Worm (Caenorhabditis elegans): ENCODE measurements around the gene dbn-1.

DNA sequence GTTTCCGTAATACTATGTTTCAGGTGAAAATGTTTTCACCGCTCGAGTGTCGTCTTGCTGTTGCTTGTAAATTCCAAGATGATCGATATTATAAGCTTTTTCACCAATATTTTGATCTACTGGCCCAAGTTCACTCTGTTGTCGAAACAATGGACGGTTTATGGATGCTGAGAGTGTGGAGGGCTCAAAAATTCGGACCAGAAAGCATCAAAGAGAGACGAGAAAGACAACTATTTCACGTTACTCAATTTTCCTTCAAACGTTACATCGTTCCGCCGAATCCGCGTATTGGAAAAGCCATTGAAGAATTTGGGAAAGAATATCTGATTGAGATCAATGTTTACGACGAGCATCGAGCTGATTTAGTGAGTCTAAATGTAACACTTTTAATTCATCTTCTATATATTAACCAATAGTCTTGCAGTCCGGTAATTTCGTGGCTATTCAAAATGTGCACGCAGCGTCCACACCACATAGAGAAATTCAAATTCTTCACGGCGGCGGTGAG, 18.4 kb upstream of the dbn-1 start, which contains the start of gene pot-3:
- TF ChIP-seq nhr-11 (tag; optimal IDR thresholded peaks at IDR 0.05): no peak
- no peak for TF ChIP-seq ztf-11 (tag; optimal IDR thresholded peaks at IDR 0.05)
- no peak for TF ChIP-seq nhr-28 (tag; optimal IDR thresholded peaks at IDR 0.05)
